Fruit fly (Drosophila melanogaster) whole organism, embryonic: ENCODE measurements around the gene CG7320.

ENCODE experiments used
- Abd-B ChIP-seq: fragments of 200-800 bp; sonication (Bioruptor generic); optimal IDR thresholded peaks from 2 replicates; lab custom pipeline; 2018; ENCODE audit warnings: missing biosample characterization, mild to moderate bottlenecking, missing genetic modification characterization, moderate library complexity
- Adf1 ChIP-seq: fragments of 200-800 bp; sonication (Bioruptor generic); IDR thresholded peaks from 2 replicates; pipeline ENCODE4 v1.3.6; 2022; ENCODE audit warnings: missing biosample characterization, missing genetic modification characterization
- Atf-2 ChIP-seq: fragments of 200-800 bp; sonication (Bioruptor generic); optimal IDR thresholded peaks from 2 replicates; lab custom pipeline; 2016; ENCODE audit warnings: missing biosample characterization, missing genetic modification characterization
- Atf3 ChIP-seq: fragments of 200-800 bp; sonication (Bioruptor generic); optimal IDR thresholded peaks from 3 replicates; lab custom pipeline; 2016; ENCODE audit warnings: missing biosample characterization, missing genetic modification characterization
- Atf6 ChIP-seq: fragments of 200-800 bp; sonication (Bioruptor generic); IDR thresholded peaks from 2 replicates; pipeline ENCODE4 v1.3.6; 2022; ENCODE audit warnings: missing biosample characterization, missing genetic modification characterization
- Bdp1 ChIP-seq: fragments of 200-800 bp; sonication (Bioruptor generic); optimal IDR thresholded peaks from 3 replicates; lab custom pipeline; 2016; ENCODE audit warnings: missing biosample characterization, missing genetic modification characterization
- CG10209 ChIP-seq: fragments of 200-800 bp; sonication (Bioruptor generic); optimal IDR thresholded peaks from 3 replicates; lab custom pipeline; 2017; ENCODE audit warnings: missing biosample characterization, mild to moderate bottlenecking, missing genetic modification characterization, missing genetic modification reagents
- CG11504 ChIP-seq: fragments of 200-800 bp; sonication (Bioruptor generic); optimal IDR thresholded peaks from 3 replicates; lab custom pipeline; 2019; ENCODE audit warnings: missing biosample characterization, mild to moderate bottlenecking, missing genetic modification characterization, moderate library complexity
- CG11560 ChIP-seq: fragments of 200-800 bp; sonication (Bioruptor generic); IDR thresholded peaks from 3 replicates; pipeline ENCODE4 v1.3.6; 2022; ENCODE audit warnings: missing biosample characterization, missing genetic modification characterization
- CG12071 ChIP-seq: fragments of 200-800 bp; sonication (Bioruptor generic); optimal IDR thresholded peaks from 3 replicates; lab custom pipeline; 2018; ENCODE audit warnings: missing biosample characterization, mild to moderate bottlenecking, missing genetic modification characterization
- CG15011 ChIP-seq: fragments of 200-800 bp; sonication (Bioruptor generic); optimal IDR thresholded peaks from 3 replicates; lab custom pipeline; 2018; ENCODE audit warnings: missing biosample characterization, mild to moderate bottlenecking, missing genetic modification characterization
- CG15479 ChIP-seq: fragments of 200-800 bp; sonication (Bioruptor generic); optimal IDR thresholded peaks from 3 replicates; lab custom pipeline; 2019; ENCODE audit warnings: missing biosample characterization, mild to moderate bottlenecking, missing genetic modification characterization, moderate library complexity
- CG16815 ChIP-seq: fragments of 200-800 bp; sonication (Bioruptor generic); optimal IDR thresholded peaks from 3 replicates; lab custom pipeline; 2017; ENCODE audit warnings: missing biosample characterization, mild to moderate bottlenecking, missing genetic modification characterization
- CG17912 ChIP-seq: fragments of 200-800 bp; sonication (Bioruptor generic); optimal IDR thresholded peaks from 2 replicates; lab custom pipeline; 2018; ENCODE audit warnings: missing biosample characterization, mild to moderate bottlenecking, missing genetic modification characterization
- CG2875 ChIP-seq: fragments of 200-800 bp; sonication (Bioruptor generic); optimal IDR thresholded peaks from 2 replicates; lab custom pipeline; 2017; ENCODE audit warnings: missing biosample characterization, mild to moderate bottlenecking, missing genetic modification characterization, missing genetic modification reagents
- CG30020 ChIP-seq: fragments of 200-800 bp; optimal IDR thresholded peaks from 2 replicates; lab custom pipeline; 2019; ENCODE audit warnings: missing biosample characterization, mild to moderate bottlenecking, missing genetic modification characterization, moderate library complexity
- CG31441 ChIP-seq: fragments of 200-800 bp; sonication (Bioruptor generic); IDR thresholded peaks from 2 replicates; pipeline ENCODE4 v1.3.6; 2022; ENCODE audit warnings: missing biosample characterization, missing genetic modification characterization
- CG3995 ChIP-seq: fragments of 200-800 bp; sonication (Bioruptor generic); optimal IDR thresholded peaks from 3 replicates; lab custom pipeline; 2016; ENCODE audit warnings: missing biosample characterization, missing genetic modification characterization
- CG4404 ChIP-seq: fragments of 200-800 bp; sonication (Bioruptor generic); IDR thresholded peaks from 2 replicates; pipeline ENCODE4 v1.3.6; 2022; ENCODE audit warnings: missing biosample characterization, missing genetic modification characterization
- CG4617 ChIP-seq: fragments of 200-800 bp; sonication (Bioruptor generic); optimal IDR thresholded peaks from 3 replicates; lab custom pipeline; 2016; ENCODE audit warnings: missing biosample characterization, missing genetic modification characterization, borderline replicate concordance
- CG4820 ChIP-seq: fragments of 200-800 bp; sonication (Bioruptor generic); optimal IDR thresholded peaks from 3 replicates; lab custom pipeline; 2016; ENCODE audit warnings: missing biosample characterization, missing genetic modification characterization
- CG5953 ChIP-seq: fragments of 200-800 bp; sonication (Bioruptor generic); IDR thresholded peaks from 2 replicates; pipeline ENCODE4 v1.3.6; 2022; ENCODE audit warnings: missing biosample characterization, missing genetic modification characterization
- CG6272 ChIP-seq: fragments of 200-800 bp; sonication (Bioruptor generic); IDR thresholded peaks from 2 replicates; pipeline ENCODE4 v1.3.6; 2022; ENCODE audit warnings: missing biosample characterization, missing genetic modification characterization
- CG6689 ChIP-seq: fragments of 200-800 bp; sonication (Bioruptor generic); IDR thresholded peaks from 2 replicates; pipeline ENCODE4 v1.3.6; 2022; ENCODE audit warnings: missing biosample characterization, missing genetic modification characterization
- CG8359 ChIP-seq: fragments of 200-800 bp; sonication (Bioruptor generic); optimal IDR thresholded peaks from 2 replicates; lab custom pipeline; 2017; ENCODE audit warnings: missing biosample characterization, mild to moderate bottlenecking, missing genetic modification characterization, borderline replicate concordance
- CG8765 ChIP-seq: fragments of 200-800 bp; sonication (Bioruptor generic); IDR thresholded peaks from 2 replicates; pipeline ENCODE4 v1.3.6; 2022; ENCODE audit warnings: missing biosample characterization, missing genetic modification characterization
- CTCF ChIP-seq: fragments of 200-800 bp; sonication (Bioruptor generic); optimal IDR thresholded peaks from 2 replicates; lab custom pipeline; 2017; ENCODE audit warnings: missing biosample characterization, mild to moderate bottlenecking, missing genetic modification characterization, moderate library complexity
- H2.0 ChIP-seq: fragments of 200-800 bp; sonication (Bioruptor generic); IDR thresholded peaks from 2 replicates; pipeline ENCODE4 v1.3.6; 2022; ENCODE audit warnings: missing biosample characterization, missing genetic modification characterization
- HmgD ChIP-seq: fragments of 200-800 bp; sonication (Bioruptor generic); optimal IDR thresholded peaks from 3 replicates; lab custom pipeline; 2016; ENCODE audit warnings: missing biosample characterization, missing genetic modification characterization
- Hr51 ChIP-seq, 2 experiments: fragments of 200-800 bp; sonication (Bioruptor generic); optimal IDR thresholded peaks; 2 replicates in 1 of 2; 3 replicates in 1 of 2; lab custom pipeline; 2016 to 2018; ENCODE audit warnings: missing biosample characterization in 2 of 2, missing genetic modification characterization in 2 of 2, mild to moderate bottlenecking in 1 of 2, moderate library complexity in 1 of 2
- MBD-R2 ChIP-seq: fragments of 200-800 bp; sonication (Bioruptor generic); IDR thresholded peaks from 2 replicates; pipeline ENCODE4 v1.3.6; 2022; ENCODE audit warnings: missing biosample characterization, missing genetic modification characterization
- Mrtf ChIP-seq: fragments of 200-800 bp; sonication (Bioruptor generic); IDR thresholded peaks from 3 replicates; pipeline ENCODE4 v1.3.6; 2022; ENCODE audit warnings: missing biosample characterization, missing genetic modification characterization
- NFAT ChIP-seq: fragments of 200-800 bp; sonication (Bioruptor generic); IDR thresholded peaks from 2 replicates; pipeline ENCODE4 v1.3.6; 2022; ENCODE audit warnings: missing biosample characterization, missing genetic modification characterization
- NfI ChIP-seq: fragments of 200-800 bp; sonication (Bioruptor generic); optimal IDR thresholded peaks from 3 replicates; lab custom pipeline; 2018; ENCODE audit warnings: missing biosample characterization, mild to moderate bottlenecking, missing genetic modification characterization, moderate library complexity
- Ravus ChIP-seq: fragments of 200-800 bp; sonication (Bioruptor generic); IDR thresholded peaks from 2 replicates; pipeline ENCODE4 v1.3.6; 2022; ENCODE audit warnings: missing biosample characterization, missing genetic modification characterization
- TFAM ChIP-seq: fragments of 200-800 bp; sonication (Bioruptor generic); optimal IDR thresholded peaks from 2 replicates; lab custom pipeline; 2017; ENCODE audit warnings: missing biosample characterization, missing genetic modification characterization, inconsistent platforms
- Xbp1 ChIP-seq: fragments of 200-800 bp; sonication (Bioruptor generic); optimal IDR thresholded peaks from 3 replicates; lab custom pipeline; 2016; ENCODE audit warnings: missing biosample characterization, mild to moderate bottlenecking, missing genetic modification characterization
- ap ChIP-seq: fragments of 200-800 bp; sonication (Bioruptor generic); IDR thresholded peaks from 2 replicates; pipeline ENCODE4 v1.3.6; 2022; ENCODE audit warnings: missing biosample characterization, missing genetic modification characterization
- br ChIP-seq: fragments of >200 bp; optimal IDR thresholded peaks from 2 replicates; lab custom pipeline; 2017
- btn ChIP-seq: fragments of 200-800 bp; sonication (Bioruptor generic); optimal IDR thresholded peaks from 2 replicates; lab custom pipeline; 2016; ENCODE audit warnings: missing biosample characterization, missing genetic modification characterization
- chinmo ChIP-seq: fragments of 200-800 bp; sonication (Bioruptor generic); IDR thresholded peaks from 4 replicates; pipeline ENCODE4 v1.3.6; 2022; ENCODE audit warnings: missing biosample characterization, missing genetic modification characterization; ENCODE audit not compliant: partially characterized antibody
- chm ChIP-seq: fragments of 200-800 bp; sonication (Bioruptor generic); IDR thresholded peaks from 2 replicates; pipeline ENCODE4 v1.3.6; 2022; ENCODE audit warnings: missing biosample characterization, missing genetic modification characterization
- dan ChIP-seq: fragments of 200-800 bp; sonication (Bioruptor generic); IDR thresholded peaks from 2 replicates; pipeline ENCODE4 v1.3.6; 2022; ENCODE audit warnings: missing biosample characterization, missing genetic modification characterization
- gce ChIP-seq: fragments of 200-800 bp; sonication (Bioruptor generic); IDR thresholded peaks from 3 replicates; pipeline ENCODE4 v1.3.6; 2022; ENCODE audit warnings: missing biosample characterization, missing genetic modification characterization
- lilli ChIP-seq: fragments of 200-800 bp; sonication (Bioruptor generic); optimal IDR thresholded peaks from 3 replicates; lab custom pipeline; 2016; ENCODE audit warnings: missing biosample characterization, missing genetic modification characterization
- p53 ChIP-seq: fragments of 200-800 bp; sonication (Bioruptor generic); optimal IDR thresholded peaks from 2 replicates; lab custom pipeline; 2016; ENCODE audit warnings: missing biosample characterization, missing genetic modification characterization
- phol ChIP-seq: fragments of 200-800 bp; sonication (Bioruptor generic); optimal IDR thresholded peaks from 3 replicates; lab custom pipeline; 2018; ENCODE audit warnings: missing biosample characterization, mild to moderate bottlenecking, missing genetic modification characterization, moderate library complexity
- psq ChIP-seq: fragments of 200-800 bp; sonication (Bioruptor generic); optimal IDR thresholded peaks from 2 replicates; lab custom pipeline; 2017; ENCODE audit warnings: missing biosample characterization, missing genetic modification characterization
- ro ChIP-seq: fragments of 200-800 bp; sonication (Bioruptor generic); IDR thresholded peaks from 2 replicates; pipeline ENCODE4 v1.3.6; 2022; ENCODE audit warnings: missing biosample characterization, missing genetic modification characterization
- sna ChIP-seq: fragments of 200-800 bp; sonication (Bioruptor generic); IDR thresholded peaks from 2 replicates; pipeline ENCODE4 v1.3.6; 2022; ENCODE audit warnings: missing biosample characterization, missing genetic modification characterization; ENCODE audit not compliant: partially characterized antibody
- stc ChIP-seq: fragments of 200-800 bp; sonication (Bioruptor generic); IDR thresholded peaks from 2 replicates; pipeline ENCODE4 v1.3.6; 2022; ENCODE audit warnings: missing biosample characterization, missing genetic modification characterization
- tap ChIP-seq: fragments of 200-800 bp; optimal IDR thresholded peaks from 3 replicates; lab custom pipeline; 2019; ENCODE audit warnings: missing biosample characterization, mild to moderate bottlenecking, missing genetic modification characterization, moderate library complexity

The CG7320 gene

dm6 chr3L:18238568-18238967 lies 37.3 kb downstream of the CG7320 start (continued):
- TF ChIP-seq phol (tag; lab: Kevin White, UChicago) = peak; percentile 90
- TF ChIP-seq CG8359 (GFP tag; lab: Kevin White, UChicago) = peak; percentile 76
- TF ChIP-seq Hr51 (GFP tag; optimal IDR thresholded peaks at IDR 0.05; lab: Kevin White, UChicago) = peak in 1 of 2 experiments; percentile 63
- TF ChIP-seq psq (GFP tag; lab: Kevin White, UChicago) = no peak
- no peak for TF ChIP-seq CG4404
- no peak for TF ChIP-seq NFAT
- peak; percentile 11 for TF ChIP-seq btn
- no peak for TF ChIP-seq Mrtf (GFP tag; lab: Robert Waterston, UW)
- peak; percentile 33 for TF ChIP-seq CG12071 (GFP tag; lab: Kevin White, UChicago)
- TF ChIP-seq lilli = peak; percentile 41
- no peak for TF ChIP-seq CG3995 (GFP tag; lab: Kevin White, UChicago)
- TF ChIP-seq tap (tag; lab: Kevin White, UChicago) = peak; percentile 66
- peak; percentile 73 for TF ChIP-seq CG6689
- TF ChIP-seq ap (GFP tag; lab: Robert Waterston, UW) = 0 out of 2 replicates have a peak, but pooled peaks have one; percentile 32
- peak; percentile 56 for TF ChIP-seq Abd-B (GFP tag; lab: Kevin White, UChicago)
- TF ChIP-seq CG8765 = no peak
- peak; percentile 58 for TF ChIP-seq Atf-2 (GFP tag; lab: Kevin White, UChicago)
- peak; percentile 52 for TF ChIP-seq CG30020 (tag; lab: Kevin White, UChicago)
- TF ChIP-seq CG11504 (tag; lab: Kevin White, UChicago) = peak; percentile 82
- peak; percentile 53 for TF ChIP-seq NfI
- TF ChIP-seq CG4617 (GFP tag; lab: Kevin White, UChicago) = peak; percentile 6
- TF ChIP-seq CG6272 = peak; percentile 16; the same call in 1 of the 2 replicates
- no peak for TF ChIP-seq Adf1 (GFP tag; lab: Robert Waterston, UW)
- peak; percentile 76 for TF ChIP-seq Xbp1
- TF ChIP-seq ro = peak; percentile 67; the same call in 1 of the 2 replicates
- peak; percentile 8 for TF ChIP-seq TFAM (GFP tag; lab: Kevin White, UChicago)
- no peak for TF ChIP-seq gce (GFP tag; lab: Robert Waterston, UW)
- 0 out of 2 replicates have a peak, but pooled peaks have one; percentile 18 for TF ChIP-seq stc
- TF ChIP-seq CTCF (GFP tag; lab: Kevin White, UChicago) = no peak
- no peak for TF ChIP-seq p53 (GFP tag; lab: Kevin White, UChicago)
- no peak for TF ChIP-seq MBD-R2 (GFP tag; lab: Robert Waterston, UW)
- no peak for TF ChIP-seq sna (GFP tag; lab: Robert Waterston, UW)
- peak; percentile 27; the same call in 1 of the 2 replicates for TF ChIP-seq H2.0 (GFP tag; lab: Robert Waterston, UW)
- peak; percentile 4 for TF ChIP-seq Bdp1 (GFP tag; lab: Kevin White, UChicago)
- TF ChIP-seq CG17912 (GFP tag; lab: Kevin White, UChicago) = no peak
- TF ChIP-seq CG10209 = peak; percentile 72
- TF ChIP-seq CG4820 (GFP tag; lab: Kevin White, UChicago) = peak; percentile 77
- TF ChIP-seq CG11560 = no peak
- no peak for TF ChIP-seq dan (GFP tag; lab: Robert Waterston, UW)
- TF ChIP-seq Atf3 (GFP tag; lab: Kevin White, UChicago) = peak; percentile 57
- TF ChIP-seq chinmo = no peak
- TF ChIP-seq CG15479 (GFP tag; lab: Kevin White, UChicago) = no peak
- no peak for TF ChIP-seq br
- peak; percentile 36 for TF ChIP-seq CG16815
- TF ChIP-seq Atf6 (GFP tag; lab: Robert Waterston, UW) = no peak
- TF ChIP-seq CG31441 (GFP tag; lab: Robert Waterston, UW) = peak; percentile 87
- 0 out of 2 replicates have a peak, but pooled peaks have one; percentile 13 for TF ChIP-seq CG5953
- no peak; the same call in 1 of the 2 replicates for TF ChIP-seq chm (GFP tag; lab: Robert Waterston, UW)
- peak; percentile 37 for TF ChIP-seq CG15011 (GFP tag; lab: Kevin White, UChicago)
- TF ChIP-seq HmgD = no peak
- no peak for TF ChIP-seq Ravus (GFP tag; lab: Robert Waterston, UW)
- peak; percentile 77 for TF ChIP-seq CG2875 (GFP tag; lab: Kevin White, UChicago)
